Fruit fly (Drosophila melanogaster): ENCODE measurements around the gene ND-20L.

ND-20L gene

dm6 chr3R:29503406-29504116, 12.0 kb upstream of the ND-20L start, which contains the start of gene Trc8:
Gene Trc8 (minus strand): TSS chr3R:29503797.
- TF ChIP-seq usp (GFP tag; optimal IDR thresholded peaks at IDR 0.05) (no peak), psq (optimal IDR thresholded peaks at IDR 0.05) (no peak), EcR (GFP tag; optimal IDR thresholded peaks at IDR 0.05) (no peak), Dll (optimal IDR thresholded peaks at IDR 0.05) (no peak), pan (optimal IDR thresholded peaks at IDR 0.05) (no peak), CG8478 (optimal IDR thresholded peaks at IDR 0.05) (no peak)

dm6 chr3R:29506581-29506980, 8.9 kb upstream of the ND-20L start:
- TF ChIP-seq Dll (optimal IDR thresholded peaks at IDR 0.05) (peak; percentile 35), usp (GFP tag; optimal IDR thresholded peaks at IDR 0.05) (no peak)

DNA sequence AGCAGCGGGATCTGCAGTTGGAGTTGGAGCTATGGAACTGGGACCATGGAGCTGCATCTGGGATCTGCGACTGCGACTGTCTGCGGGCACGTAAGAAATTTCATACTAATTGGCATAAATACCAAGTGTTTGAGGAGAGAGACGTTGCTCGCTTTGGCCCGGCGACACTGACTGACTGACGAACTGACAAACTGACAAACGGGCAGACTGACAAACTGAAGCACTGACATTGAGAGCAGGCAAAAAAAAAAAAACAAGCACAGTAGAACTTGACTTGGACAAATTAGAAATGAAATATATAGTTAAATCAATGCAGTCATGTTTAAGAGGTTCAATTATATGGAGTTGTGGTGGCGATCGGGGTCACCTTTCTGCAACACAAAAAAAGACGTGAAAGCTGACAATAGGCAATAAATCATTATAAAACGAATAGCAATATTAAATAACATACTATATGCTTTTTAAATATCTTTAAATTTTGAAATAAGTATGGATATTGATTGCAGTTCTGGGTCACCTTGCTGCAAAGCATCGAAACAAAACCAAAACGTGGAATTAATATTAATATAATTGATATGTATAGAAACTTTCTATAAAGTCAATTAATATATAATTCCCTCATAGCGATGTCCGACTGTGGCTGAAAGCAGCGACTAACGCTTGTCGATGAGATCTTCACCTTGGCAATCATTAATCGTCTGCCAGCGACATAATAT, 6.8 kb upstream of the ND-20L start:
- TF ChIP-seq usp (GFP tag; optimal IDR thresholded peaks at IDR 0.05) = no peak

DNA sequence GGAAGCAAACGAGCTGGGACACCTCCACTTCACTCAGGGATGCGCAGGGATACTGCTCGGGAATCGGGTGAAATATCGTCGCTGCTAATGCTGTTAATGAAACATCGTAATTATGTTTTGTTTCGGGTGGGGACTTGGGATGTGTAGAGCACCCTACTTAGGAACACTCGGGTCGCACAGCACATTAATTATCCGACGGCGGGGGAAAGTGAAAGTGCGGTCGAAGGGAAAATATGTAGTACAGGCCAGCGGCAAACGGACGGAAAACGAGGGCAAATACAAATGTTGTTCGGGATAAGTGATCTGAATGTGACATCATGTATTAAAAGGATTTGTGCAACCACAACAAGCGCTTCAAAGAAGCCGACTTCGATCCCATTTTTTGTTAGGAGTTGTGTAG, 4.0 kb upstream of the ND-20L start:
- TF ChIP-seq EcR (GFP tag; optimal IDR thresholded peaks at IDR 0.05) = no peak
- no peak for TF ChIP-seq psq (optimal IDR thresholded peaks at IDR 0.05)
- TF ChIP-seq pan (optimal IDR thresholded peaks at IDR 0.05) = no peak
- no peak for TF ChIP-seq CG8478 (optimal IDR thresholded peaks at IDR 0.05)
- no peak for TF ChIP-seq Dll (optimal IDR thresholded peaks at IDR 0.05)
- no peak for TF ChIP-seq usp (GFP tag; optimal IDR thresholded peaks at IDR 0.05)

- no peak for TF ChIP-seq pan (optimal IDR thresholded peaks at IDR 0.05)
Observed at dm6 chr3R:29512306-29513044, 3.0 kb upstream of the ND-20L start.

DNA sequence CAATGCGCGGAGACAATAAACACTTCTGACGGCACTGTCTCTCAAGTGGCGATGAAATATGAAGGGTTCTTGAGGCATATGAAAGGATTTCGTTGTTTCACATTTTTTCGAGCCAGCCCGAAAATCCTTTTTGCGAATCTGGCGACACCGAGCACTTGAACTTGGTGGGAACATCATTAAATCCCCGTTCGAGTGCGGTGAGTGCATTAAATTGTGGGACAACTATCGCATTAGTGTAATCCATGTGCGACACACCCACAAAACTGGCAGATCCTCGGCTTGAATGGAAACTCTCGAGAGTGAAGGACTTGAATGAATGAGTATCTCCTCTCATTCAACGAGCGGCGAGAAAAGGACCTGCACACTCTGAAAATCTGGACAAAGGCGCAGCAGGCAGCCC, 1.2 kb downstream of the ND-20L start:
- no peak for TF ChIP-seq CG8478 (optimal IDR thresholded peaks at IDR 0.05)
- no peak for TF ChIP-seq psq (optimal IDR thresholded peaks at IDR 0.05)
- TF ChIP-seq pan (optimal IDR thresholded peaks at IDR 0.05) = no peak
- no peak for TF ChIP-seq usp (GFP tag; optimal IDR thresholded peaks at IDR 0.05)
- no peak for TF ChIP-seq EcR (GFP tag; optimal IDR thresholded peaks at IDR 0.05)
- TF ChIP-seq Dll (optimal IDR thresholded peaks at IDR 0.05) = no peak

DNA sequence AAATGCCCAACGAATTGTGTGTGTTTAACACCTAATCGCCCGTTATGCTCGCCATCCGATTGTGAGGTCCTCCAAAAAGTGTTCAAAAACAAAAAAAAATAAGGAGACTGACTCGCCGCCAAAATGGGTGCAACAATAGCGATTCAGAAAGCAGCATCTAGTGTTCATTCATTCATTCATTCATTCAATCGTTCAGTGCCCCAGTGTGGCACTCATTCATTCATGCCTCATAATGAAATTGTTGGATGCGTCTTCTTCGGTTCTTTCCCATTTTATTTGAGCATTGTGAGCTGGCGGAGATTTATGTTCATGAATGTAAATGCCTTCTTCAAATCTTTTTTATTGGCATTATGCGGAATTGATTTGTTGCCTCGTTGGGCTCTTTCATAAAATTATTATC, 2.4 kb downstream of the ND-20L start:
- no peak for TF ChIP-seq usp (GFP tag; optimal IDR thresholded peaks at IDR 0.05)
- no peak for TF ChIP-seq EcR (GFP tag; optimal IDR thresholded peaks at IDR 0.05)
- TF ChIP-seq pan (optimal IDR thresholded peaks at IDR 0.05) = no peak
- no peak for TF ChIP-seq psq (optimal IDR thresholded peaks at IDR 0.05)
- no peak for TF ChIP-seq Dll (optimal IDR thresholded peaks at IDR 0.05)

DNA sequence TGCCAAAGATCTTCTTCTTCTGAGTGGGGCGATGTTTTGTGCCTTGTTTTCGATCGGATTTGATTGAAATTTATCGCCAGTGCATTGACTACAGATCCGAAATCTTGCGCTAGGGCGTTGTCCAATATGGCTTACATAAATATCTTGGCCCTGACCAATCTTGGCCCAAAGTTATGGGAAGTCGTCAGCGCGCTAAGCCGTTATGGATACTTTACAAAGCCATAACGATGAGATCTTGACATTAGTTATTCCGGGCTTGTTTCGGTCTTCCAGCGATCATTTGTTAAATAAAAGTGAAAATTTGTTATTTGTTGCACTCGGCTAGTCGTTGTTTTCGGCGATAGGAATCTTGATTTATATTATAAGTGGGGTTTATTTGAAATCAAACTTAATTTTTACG, 3.0 kb downstream of the ND-20L start:
- TF ChIP-seq EcR (GFP tag; optimal IDR thresholded peaks at IDR 0.05) = no peak
- no peak for TF ChIP-seq pan (optimal IDR thresholded peaks at IDR 0.05)
- TF ChIP-seq CG8478 (optimal IDR thresholded peaks at IDR 0.05) = no peak
- no peak for TF ChIP-seq psq (optimal IDR thresholded peaks at IDR 0.05)
- no peak for TF ChIP-seq Dll (optimal IDR thresholded peaks at IDR 0.05)
- no peak for TF ChIP-seq usp (GFP tag; optimal IDR thresholded peaks at IDR 0.05)

DNA sequence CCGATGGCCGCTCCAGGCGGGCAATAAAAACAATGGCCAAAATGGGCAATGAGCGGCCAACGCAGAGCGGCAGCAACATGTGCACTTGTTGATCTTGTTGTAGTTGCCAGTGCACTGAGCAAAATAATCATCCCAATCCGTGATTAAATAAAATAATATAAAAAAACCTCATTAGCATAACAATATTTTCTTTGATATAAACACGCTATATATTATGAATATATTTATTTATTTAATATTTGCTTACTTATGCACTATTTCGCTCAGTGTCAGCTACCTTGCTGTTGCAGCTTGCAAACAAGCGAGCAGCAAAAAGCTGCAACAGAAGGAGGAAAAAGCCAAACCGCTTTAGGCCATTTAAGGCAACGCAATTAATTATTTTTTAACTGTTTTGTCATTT, 3.8 kb downstream of the ND-20L start:
- TF ChIP-seq Dll (optimal IDR thresholded peaks at IDR 0.05) (no peak), CG8478 (optimal IDR thresholded peaks at IDR 0.05) (no peak), EcR (GFP tag; optimal IDR thresholded peaks at IDR 0.05) (no peak), psq (optimal IDR thresholded peaks at IDR 0.05) (no peak), usp (GFP tag; optimal IDR thresholded peaks at IDR 0.05) (no peak), pan (optimal IDR thresholded peaks at IDR 0.05) (no peak)

DNA sequence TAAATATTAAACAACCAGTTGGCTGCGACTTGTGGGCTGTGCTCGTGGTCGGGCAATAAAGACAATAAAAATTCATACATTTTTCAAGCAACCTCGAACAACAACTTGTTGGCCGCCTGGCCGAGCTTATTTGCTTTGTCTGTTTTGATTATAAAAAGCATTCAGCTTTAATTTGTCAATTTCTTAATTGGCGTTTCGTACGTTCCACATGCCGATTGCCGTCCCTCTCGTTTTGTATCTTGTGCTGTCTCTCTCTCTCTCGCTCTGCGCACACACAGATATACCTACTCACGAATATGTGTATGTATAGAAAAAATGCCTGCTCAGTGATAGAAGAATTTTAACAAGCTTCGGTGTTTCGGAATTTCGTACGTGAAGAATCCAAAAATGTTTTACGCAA, 4.7 kb downstream of the ND-20L start:
- TF ChIP-seq EcR (GFP tag; optimal IDR thresholded peaks at IDR 0.05) = no peak
- no peak for TF ChIP-seq pan (optimal IDR thresholded peaks at IDR 0.05)
- TF ChIP-seq psq (optimal IDR thresholded peaks at IDR 0.05) = no peak
- no peak for TF ChIP-seq CG8478 (optimal IDR thresholded peaks at IDR 0.05)
- no peak for TF ChIP-seq Dll (optimal IDR thresholded peaks at IDR 0.05)
- no peak for TF ChIP-seq usp (GFP tag; optimal IDR thresholded peaks at IDR 0.05)

dm6 chr3R:29522164-29522563, 6.6 kb downstream of the ND-20L start:
- no peak for TF ChIP-seq EcR (GFP tag; optimal IDR thresholded peaks at IDR 0.05)
- TF ChIP-seq Dll (optimal IDR thresholded peaks at IDR 0.05) = no peak
- TF ChIP-seq pan (optimal IDR thresholded peaks at IDR 0.05) = no peak
- TF ChIP-seq psq (optimal IDR thresholded peaks at IDR 0.05) = no peak
- TF ChIP-seq usp (GFP tag; optimal IDR thresholded peaks at IDR 0.05) = no peak
- TF ChIP-seq CG8478 (optimal IDR thresholded peaks at IDR 0.05) = no peak

- TF ChIP-seq pan (optimal IDR thresholded peaks at IDR 0.05) (no peak), EcR (GFP tag; optimal IDR thresholded peaks at IDR 0.05) (no peak), psq (optimal IDR thresholded peaks at IDR 0.05) (no peak), usp (GFP tag; optimal IDR thresholded peaks at IDR 0.05) (no peak), CG8478 (optimal IDR thresholded peaks at IDR 0.05) (no peak), Dll (optimal IDR thresholded peaks at IDR 0.05) (no peak)
Observed at dm6 chr3R:29523978-29524775, 8.7 kb downstream of the ND-20L start.

Measured in whole organism.